Worm (Caenorhabditis elegans): ENCODE measurements around the gene C09G12.17.

DNA sequence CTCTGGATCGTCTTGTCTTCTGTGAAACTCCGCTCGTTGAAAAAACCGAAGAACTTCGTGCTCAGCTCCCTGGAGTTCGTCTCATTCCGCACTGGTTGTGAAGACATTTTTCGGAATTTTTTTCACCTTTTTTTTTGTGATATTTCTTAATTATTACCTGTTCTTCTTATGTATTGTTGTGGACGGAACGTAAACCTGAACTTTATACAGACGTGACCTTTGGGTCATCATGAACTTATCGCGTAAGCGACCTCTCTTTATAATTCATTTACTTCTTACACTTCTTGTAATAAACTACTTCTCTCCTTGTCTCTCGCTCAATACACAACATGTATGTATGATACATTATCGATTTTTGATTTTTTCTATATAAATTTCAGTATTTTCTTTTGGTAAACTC is 35.9 kb upstream of the C09G12.17 start, which contains the start of gene M57.1:
- no peak for TF ChIP-seq flt-1 (GFP tag; IDR thresholded peaks at IDR 0.05)
- TF ChIP-seq T22C8.4 (GFP tag; IDR thresholded peaks at IDR 0.05), result no peak
- no peak for TF ChIP-seq ztf-29 (GFP tag; IDR thresholded peaks at IDR 0.05)
- TF ChIP-seq ztf-23 (GFP tag; IDR thresholded peaks at IDR 0.05), result no peak
- TF ChIP-seq cog-1 (tag; optimal IDR thresholded peaks at IDR 0.05), result no peak
- no peak for TF ChIP-seq ref-1 (GFP tag; conservative IDR thresholded peaks at IDR 0.05)
- TF ChIP-seq klf-2 (GFP tag; conservative IDR thresholded peaks at IDR 0.05), result no peak

Data from whole organism, midembryonic.